Worm (Caenorhabditis elegans): ENCODE data around the gene npp-23.

ce11 chrIV:8824145-8824833, 45.2 kb downstream of the npp-23 start, which contains the start of the genes col-117 and col-3:
- TF ChIP-seq mes-4 (tag; optimal IDR thresholded peaks at IDR 0.05): no peak
- TF ChIP-seq ceh-40 (GFP tag; IDR thresholded peaks at IDR 0.05): no peak
